Fruit fly (Drosophila melanogaster) whole organism, prepupa: ENCODE measurements around the gene CG31775.
"Not testable (repeated sequence)": the region's sequence is repeated elsewhere in the genome, so short reads cannot be mapped to it uniquely, and the experiment has no call there.

Source experiments
- Blimp-1 ChIP-seq: fragments of 200-800 bp; sonication (Bioruptor generic); optimal IDR thresholded peaks from 3 replicates; lab custom pipeline; 2017; ENCODE audit warnings: missing biosample characterization, missing genetic modification characterization, mild to moderate bottlenecking, moderate library complexity, missing genetic modification reagents
- CG10669 ChIP-seq: fragments of 200-800 bp; sonication (Bioruptor generic); optimal IDR thresholded peaks from 3 replicates; lab custom pipeline; 2018; ENCODE audit warnings: missing biosample characterization, mild to moderate bottlenecking, missing genetic modification characterization, moderate library complexity
- CG15336 ChIP-seq: fragments of 200-800 bp; sonication (Bioruptor generic); IDR thresholded peaks from 2 replicates; pipeline ENCODE4 v1.3.6; 2022; ENCODE audit warnings: missing biosample characterization, missing genetic modification characterization
- CG16779 ChIP-seq: fragments of 200-800 bp; sonication (Bioruptor generic); optimal IDR thresholded peaks from 3 replicates; lab custom pipeline; 2017; ENCODE audit warnings: missing biosample characterization, mild to moderate bottlenecking, missing genetic modification characterization
- CG3032 ChIP-seq: fragments of 200-800 bp; optimal IDR thresholded peaks from 2 replicates; lab custom pipeline; 2019; ENCODE audit warnings: missing biosample characterization, mild to moderate bottlenecking, missing genetic modification characterization, moderate library complexity
- CG32006 ChIP-seq: fragments of 200-800 bp; sonication (Bioruptor generic); optimal IDR thresholded peaks from 3 replicates; lab custom pipeline; 2017; ENCODE audit warnings: missing biosample characterization, mild to moderate bottlenecking, missing genetic modification characterization
- CG4318 ChIP-seq: fragments of 200-800 bp; sonication (Bioruptor generic); optimal IDR thresholded peaks from 3 replicates; lab custom pipeline; 2017; ENCODE audit warnings: missing biosample characterization, mild to moderate bottlenecking, missing genetic modification characterization
- CG6854 ChIP-seq: fragments of 200-800 bp; sonication (Bioruptor generic); optimal IDR thresholded peaks from 2 replicates; lab custom pipeline; 2017; ENCODE audit warnings: missing biosample characterization, mild to moderate bottlenecking, missing genetic modification characterization
- CG7368 ChIP-seq: fragments of 200-800 bp; sonication (Bioruptor generic); optimal IDR thresholded peaks from 3 replicates; lab custom pipeline; 2016; ENCODE audit warnings: missing biosample characterization, missing genetic modification characterization
- CG8119 ChIP-seq: fragments of 200-800 bp; sonication (Bioruptor generic); IDR thresholded peaks from 3 replicates; pipeline ENCODE4 v1.3.6; 2022; ENCODE audit warnings: missing biosample characterization, missing genetic modification characterization
- CG8319 ChIP-seq: fragments of 200-800 bp; sonication (Bioruptor generic); optimal IDR thresholded peaks from 3 replicates; lab custom pipeline; 2016; ENCODE audit warnings: missing biosample characterization, missing genetic modification characterization
- CG8632 ChIP-seq: fragments of 200-800 bp; sonication (Bioruptor generic); optimal IDR thresholded peaks from 3 replicates; lab custom pipeline; 2016; ENCODE audit warnings: missing biosample characterization, missing genetic modification characterization
- Eip78C ChIP-seq: fragments of 200-800 bp; sonication (Bioruptor generic); peaks from one replicate; lab custom pipeline; 2016; ENCODE audit warnings: missing biosample characterization, missing genetic modification characterization
- Eip93F ChIP-seq: fragments of 200-800 bp; sonication (Bioruptor generic); optimal IDR thresholded peaks from 2 replicates; lab custom pipeline; 2016; ENCODE audit warnings: missing biosample characterization, mild to moderate bottlenecking, missing genetic modification characterization
- Ets96B ChIP-seq: fragments of 200-800 bp; optimal IDR thresholded peaks from 2 replicates; lab custom pipeline; 2019; ENCODE audit warnings: missing biosample characterization, mild to moderate bottlenecking, missing genetic modification characterization, moderate library complexity
- Gug ChIP-seq: fragments of 200-800 bp; sonication (Bioruptor generic); IDR thresholded peaks from 2 replicates; pipeline ENCODE4 v1.3.6; 2022; ENCODE audit warnings: missing biosample characterization, missing genetic modification characterization
- Met ChIP-seq: fragments of 200-800 bp; sonication (Bioruptor generic); optimal IDR thresholded peaks from 3 replicates; lab custom pipeline; 2016; ENCODE audit warnings: missing biosample characterization, missing genetic modification characterization
- OdsH ChIP-seq: fragments of 200-800 bp; sonication (Bioruptor generic); optimal IDR thresholded peaks from 3 replicates; lab custom pipeline; 2016; ENCODE audit warnings: missing biosample characterization, missing genetic modification characterization
- Smox ChIP-seq: fragments of 200-800 bp; sonication (Bioruptor generic); optimal IDR thresholded peaks from 3 replicates; lab custom pipeline; 2016; ENCODE audit warnings: missing biosample characterization, missing genetic modification characterization
- Sox14 ChIP-seq: fragments of 200-800 bp; sonication (Bioruptor generic); optimal IDR thresholded peaks from 3 replicates; lab custom pipeline; 2016; ENCODE audit warnings: missing biosample characterization, missing genetic modification characterization
- Sox15 ChIP-seq: fragments of 200-800 bp; sonication (Bioruptor generic); optimal IDR thresholded peaks from 3 replicates; lab custom pipeline; 2016; ENCODE audit warnings: missing biosample characterization, missing genetic modification characterization
- dac ChIP-seq: fragments of 200-800 bp; sonication (Bioruptor generic); optimal IDR thresholded peaks from 2 replicates; lab custom pipeline; 2017; ENCODE audit warnings: missing biosample characterization, mild to moderate bottlenecking, missing genetic modification characterization
- dsx ChIP-seq: fragments of 200-800 bp; optimal IDR thresholded peaks from 3 replicates; lab custom pipeline; 2019; ENCODE audit warnings: missing biosample characterization, mild to moderate bottlenecking, missing genetic modification characterization, moderate library complexity; ENCODE audit not compliant: poor library complexity, severe bottlenecking
- fkh ChIP-seq: fragments of 200-800 bp; sonication (Bioruptor generic); optimal IDR thresholded peaks from 3 replicates; lab custom pipeline; 2017; ENCODE audit warnings: missing biosample characterization, mild to moderate bottlenecking, missing genetic modification characterization, moderate library complexity
- pdm3 ChIP-seq: fragments of 200-800 bp; sonication (Bioruptor generic); optimal IDR thresholded peaks from 3 replicates; lab custom pipeline; 2016; ENCODE audit warnings: missing biosample characterization, missing genetic modification characterization
- salr ChIP-seq, 2 experiments: fragments of 200-800 bp; sonication (Bioruptor generic); optimal IDR thresholded peaks; 3 replicates each; lab custom pipeline; 2016 to 2018; ENCODE audit warnings: missing biosample characterization in 2 of 2, missing genetic modification characterization in 2 of 2, mild to moderate bottlenecking in 1 of 2
- ss ChIP-seq, 2 experiments: fragments of 200-800 bp; sonication (Bioruptor generic); optimal IDR thresholded peaks; 2 replicates in 1 of 2; 3 replicates in 1 of 2; lab custom pipeline; 2017 to 2018; ENCODE audit warnings: mild to moderate bottlenecking in 2 of 2, missing biosample characterization in 2 of 2, missing genetic modification characterization in 2 of 2, moderate library complexity in 1 of 2
- svp ChIP-seq: fragments of 200-800 bp; sonication (Bioruptor generic); peaks from one replicate; lab custom pipeline; 2016; ENCODE audit warnings: missing biosample characterization, missing genetic modification characterization
- topi ChIP-seq: fragments of 200-800 bp; sonication (Bioruptor generic); optimal IDR thresholded peaks from 3 replicates; lab custom pipeline; 2016; ENCODE audit warnings: missing biosample characterization, missing genetic modification characterization

CG31775 gene

DNA sequence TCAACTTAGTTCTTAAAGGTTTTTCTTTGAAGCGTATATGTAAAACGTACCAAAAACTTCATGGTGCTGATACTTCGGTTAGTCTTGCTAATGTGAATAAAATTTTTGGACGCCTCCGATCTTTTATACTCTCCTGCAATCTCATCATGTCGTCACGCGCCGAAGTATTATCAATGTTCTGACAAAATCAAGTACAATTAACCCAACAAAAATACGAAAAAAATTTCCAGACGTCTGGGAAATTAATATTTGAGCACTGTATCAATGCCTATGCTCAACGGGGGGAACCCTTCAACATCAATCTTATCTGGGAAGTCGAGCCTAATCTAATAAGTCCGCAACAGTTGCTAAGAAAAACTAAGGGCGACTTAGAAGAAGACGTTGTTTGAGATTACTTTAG is at the start of gene CG31775:
Gene CG31775, minus strand, starts transcription at position 101 of the 400 bp plus-strand sequence.
- TF ChIP-seq Blimp-1 (GFP tag; lab: Kevin White, UChicago); ss (GFP tag; optimal IDR thresholded peaks at IDR 0.05; lab: Kevin White, UChicago); dac (GFP tag; lab: Kevin White, UChicago): not testable (repeated sequence)

DNA sequence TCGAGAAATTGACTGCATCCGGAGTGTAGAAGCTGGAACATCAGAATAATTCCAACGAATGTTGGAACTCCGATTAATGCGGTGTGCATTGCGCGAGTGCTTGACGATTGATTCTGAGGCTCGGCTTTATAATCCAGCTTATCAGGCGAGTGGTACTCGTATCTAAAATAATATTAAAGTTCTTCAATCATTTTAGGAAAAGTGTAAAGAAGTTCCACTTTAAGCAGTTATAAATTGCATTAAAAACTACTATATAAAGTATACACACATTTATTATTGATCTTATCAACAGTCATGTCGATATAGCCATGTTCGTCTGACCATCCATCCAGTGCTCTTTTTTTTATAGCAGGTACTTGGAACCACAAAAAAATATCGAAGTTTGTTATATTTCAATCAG is 46.9 kb upstream of the CG31775 start, which contains the start of gene CG18636:
Gene CG18636, minus strand, starts transcription at position 101 of the 400 bp plus-strand sequence.
- TF ChIP-seq Eip78C (GFP tag; lab: Kevin White, UChicago) (peak; percentile 45), CG3032 (tag; lab: Kevin White, UChicago) (no peak)

DNA sequence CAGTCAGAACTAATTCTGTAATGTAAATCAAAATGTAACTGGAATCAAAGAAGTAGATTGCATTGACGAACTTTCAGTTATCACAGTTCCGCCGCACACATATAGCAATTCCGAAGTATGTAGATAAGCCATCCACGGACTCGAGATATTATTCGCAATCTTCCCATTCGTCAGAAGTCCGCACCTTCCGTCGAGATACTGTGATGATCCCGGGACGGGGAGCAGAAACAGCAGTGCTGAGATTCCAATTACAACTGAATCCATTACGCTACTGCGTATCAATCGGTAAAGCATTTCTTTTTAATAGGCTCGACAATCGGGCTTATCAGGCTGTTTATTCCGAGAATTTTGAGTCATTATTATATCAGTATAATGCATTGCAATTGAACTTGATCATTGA is 37.1 kb upstream of the CG31775 start, which contains the start of gene CG4650:
Gene CG4650, minus strand, starts transcription at position 269 of the 400 bp plus-strand sequence.
- peak; percentile 92 for TF ChIP-seq svp (GFP tag; lab: Kevin White, UChicago)
- no peak for TF ChIP-seq fkh
- no peak for TF ChIP-seq dsx (GFP tag; lab: Kevin White, UChicago)
- TF ChIP-seq Eip78C (GFP tag; lab: Kevin White, UChicago) = peak; percentile 36

DNA sequence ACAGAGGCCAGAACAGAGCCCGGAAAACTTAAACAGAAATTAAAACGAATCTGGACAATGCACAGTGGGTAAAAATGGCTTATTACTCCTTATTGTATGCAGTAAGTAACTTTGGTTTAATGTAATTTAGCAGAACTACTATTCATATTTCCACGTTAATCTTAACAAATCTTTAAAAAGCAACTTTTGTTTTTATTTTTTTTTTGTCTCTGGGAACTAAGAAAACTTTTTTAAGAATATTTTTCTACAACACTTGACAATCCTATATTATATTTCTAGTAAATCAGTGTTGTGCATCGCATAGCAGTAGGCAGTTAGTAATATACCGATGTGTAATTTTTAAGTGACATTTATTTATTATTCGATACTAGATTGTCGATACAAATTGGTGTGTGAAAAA is 28.0 kb upstream of the CG31775 start, which contains the start of gene CG4701:
Gene CG4701, plus strand, starts transcription at position 301 of the 400 bp plus-strand sequence.
- TF ChIP-seq topi (GFP tag; lab: Kevin White, UChicago) (no peak), CG6854 (GFP tag; lab: Kevin White, UChicago) (no peak), pdm3 (GFP tag; lab: Kevin White, UChicago) (no peak), dac (GFP tag; lab: Kevin White, UChicago) (no peak), CG10669 (no peak), CG4318 (no peak)
- TF ChIP-seq, all 60 proteins: peak for 0

DNA sequence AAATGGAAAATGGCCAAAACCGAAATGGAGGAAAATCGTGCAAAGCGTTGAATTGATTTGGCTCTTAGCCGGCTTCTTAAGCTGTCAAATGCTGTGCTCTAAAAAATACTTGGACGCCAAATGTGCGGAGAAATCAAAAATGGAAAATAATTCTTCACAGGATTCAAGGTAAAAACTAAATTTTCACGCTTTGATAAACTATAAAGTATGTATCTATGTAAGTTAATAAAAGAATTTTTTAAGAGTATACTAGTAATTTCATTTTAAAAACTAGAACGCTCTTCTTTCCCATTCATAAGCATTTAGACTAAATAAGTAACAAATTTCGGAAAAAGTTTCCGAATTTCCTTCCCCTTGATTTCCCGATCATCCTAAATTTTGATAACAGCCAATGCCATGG is 24.9 kb upstream of the CG31775 start, which contains the start of gene CSN1a:
Gene CSN1a, plus strand, starts transcription at position 301 of the 400 bp plus-strand sequence.
- no peak for TF ChIP-seq Sox14 (GFP tag; lab: Kevin White, UChicago)
- no peak for TF ChIP-seq Eip78C (GFP tag; lab: Kevin White, UChicago)
- no peak for TF ChIP-seq Smox (GFP tag; lab: Kevin White, UChicago)
- no peak for TF ChIP-seq CG32006 (GFP tag; lab: Kevin White, UChicago)
- TF ChIP-seq CG8632 (GFP tag; lab: Kevin White, UChicago) = no peak
- TF ChIP-seq Gug (GFP tag; lab: Robert Waterston, UW) = no peak
- no peak for TF ChIP-seq Eip93F (GFP tag; lab: Kevin White, UChicago)
- no peak for TF ChIP-seq Sox15
- TF ChIP-seq OdsH (GFP tag; lab: Kevin White, UChicago) = no peak
- no peak for TF ChIP-seq salr (GFP tag; optimal IDR thresholded peaks at IDR 0.05; lab: Kevin White, UChicago)
- no peak for TF ChIP-seq CG6854 (GFP tag; lab: Kevin White, UChicago)
- no peak for TF ChIP-seq CG16779 (tag; lab: Kevin White, UChicago)
- TF ChIP-seq CG8319 (GFP tag; lab: Kevin White, UChicago) = no peak
- no peak for TF ChIP-seq CG15336
- TF ChIP-seq CG8119 (GFP tag; lab: Robert Waterston, UW) = no peak
- TF ChIP-seq CG7368 (GFP tag; lab: Kevin White, UChicago) = no peak

DNA sequence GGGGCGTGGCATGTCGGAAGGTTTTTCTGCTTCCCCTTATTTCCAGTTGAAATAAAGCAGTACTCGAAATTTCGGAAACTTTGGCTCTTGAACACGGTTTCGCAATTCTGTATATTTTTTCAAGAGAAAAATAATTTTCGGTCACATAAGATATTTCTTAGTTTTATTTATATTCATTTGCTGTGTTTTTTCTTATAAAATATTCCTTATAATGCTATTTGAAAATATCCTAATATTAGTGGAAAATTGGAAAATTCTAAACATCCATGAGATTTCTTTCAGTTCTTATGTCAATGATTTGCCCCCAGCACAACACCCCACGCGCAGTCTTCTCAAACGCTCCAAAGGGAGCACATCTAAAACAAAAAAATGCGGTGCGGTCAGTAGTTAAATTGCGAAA is 22.9 kb upstream of the CG31775 start, which contains the start of gene CG4691:
Gene CG4691, plus strand, starts transcription at position 301 of the 400 bp plus-strand sequence.
- TF ChIP-seq Sox14 (GFP tag; lab: Kevin White, UChicago) (no peak), Met (GFP tag; lab: Kevin White, UChicago) (no peak), Ets96B (tag; lab: Kevin White, UChicago) (no peak)
